Comparison of ENCODE assay signal across 2 worm cellular contexts in genomic region chrIV:6526522-6526921, ce11.
TF ChIP-seq lines count a peak whose summit lies in the region.

No protein-coding gene starts in this region.

TF ChIP-seq in whole organism, L4 larva, 104 proteins besides CTCF, POLR2A, EP300 and RAD21 (continues in another document):
- no peak for TF ChIP-seq zip-11 (GFP tag; IDR thresholded peaks at IDR 0.05; lab: Robert Waterston, UW)
- TF ChIP-seq F37D6.2 (tag; optimal IDR thresholded peaks at IDR 0.05; lab: Kevin White, UChicago), result no peak
- 0 out of 2 replicates have a peak, but pooled peaks have one; percentile 14 for TF ChIP-seq Y75B8A.6 (GFP tag; IDR thresholded peaks at IDR 0.05; lab: Robert Waterston, UW)
- TF ChIP-seq nhr-76 (tag; optimal IDR thresholded peaks at IDR 0.05; lab: Kevin White, UChicago), result no peak
- TF ChIP-seq ztf-11 (tag; optimal IDR thresholded peaks at IDR 0.05; lab: Kevin White, UChicago), result no peak
- no peak for TF ChIP-seq Y5F2A.4 (GFP tag; optimal IDR thresholded peaks at IDR 0.05; lab: Kevin White, UChicago)
- no peak for TF ChIP-seq sdz-12 (GFP tag; optimal IDR thresholded peaks at IDR 0.05; lab: Kevin White, UChicago)
- peak; percentile 71 for TF ChIP-seq F49E8.2 (tag; optimal IDR thresholded peaks at IDR 0.05; lab: Kevin White, UChicago; ENCODE audit: borderline replicate concordance)
- TF ChIP-seq F44E2.7 (GFP tag; IDR thresholded peaks at IDR 0.05; lab: Robert Waterston, UW), result no peak
- no peak for TF ChIP-seq jun-1 (tag; optimal IDR thresholded peaks at IDR 0.05; lab: Kevin White, UChicago)
- TF ChIP-seq ama-1 (optimal IDR thresholded peaks at IDR 0.05; lab: Kevin White, UChicago), result no peak
- TF ChIP-seq hmg-1.1 (GFP tag; IDR thresholded peaks at IDR 0.05; lab: Robert Waterston, UW), result no peak
- TF ChIP-seq fos-1 (tag; optimal IDR thresholded peaks at IDR 0.05; lab: Kevin White, UChicago), result no peak
- TF ChIP-seq nhr-237 (tag; optimal IDR thresholded peaks at IDR 0.05; lab: Kevin White, UChicago), result no peak
- no peak for TF ChIP-seq spr-1 (tag; optimal IDR thresholded peaks at IDR 0.05; lab: Kevin White, UChicago)
- no peak for TF ChIP-seq lin-1 (GFP tag; IDR thresholded peaks at IDR 0.05; lab: Robert Waterston, UW)
- no peak for TF ChIP-seq spr-3 (GFP tag; optimal IDR thresholded peaks at IDR 0.05; lab: Kevin White, UChicago)
- TF ChIP-seq T20F7.1 (GFP tag; optimal IDR thresholded peaks at IDR 0.05; lab: Kevin White, UChicago), result no peak
- no peak for TF ChIP-seq F26F4.8 (GFP tag; conservative IDR thresholded peaks at IDR 0.05; lab: Robert Waterston, UW)
- TF ChIP-seq dve-1 (tag; optimal IDR thresholded peaks at IDR 0.05; lab: Kevin White, UChicago; ENCODE audit: insufficient read depth), result no peak
- no peak for TF ChIP-seq rbr-2 (tag; optimal IDR thresholded peaks at IDR 0.05; lab: Kevin White, UChicago)
- TF ChIP-seq ces-1 (GFP tag; optimal IDR thresholded peaks at IDR 0.05; lab: Kevin White, UChicago), result no peak
- TF ChIP-seq attf-4 (tag; optimal IDR thresholded peaks at IDR 0.05; lab: Kevin White, UChicago), result no peak
- no peak for TF ChIP-seq mdt-29 (GFP tag; IDR thresholded peaks at IDR 0.05; lab: Robert Waterston, UW)
- TF ChIP-seq arid-1 (GFP tag; conservative IDR thresholded peaks at IDR 0.05; lab: Robert Waterston, UW), result peak; percentile 39; the same call in 1 of the 2 replicates
- no peak for TF ChIP-seq R02D3.7 (tag; optimal IDR thresholded peaks at IDR 0.05; lab: Kevin White, UChicago)
- TF ChIP-seq zip-2 (tag; optimal IDR thresholded peaks at IDR 0.05; lab: Kevin White, UChicago), result no peak
- TF ChIP-seq cey-2 (tag; optimal IDR thresholded peaks at IDR 0.05; lab: Kevin White, UChicago; ENCODE audit: borderline replicate concordance, insufficient read depth), result no peak
- TF ChIP-seq mes-2 (tag; optimal IDR thresholded peaks at IDR 0.05; lab: Kevin White, UChicago; ENCODE audit: poor library complexity, severe bottlenecking), result no peak
- no peak for TF ChIP-seq D1046.2 (GFP tag; IDR thresholded peaks at IDR 0.05; lab: Robert Waterston, UW)
- no peak for TF ChIP-seq nhr-42 (GFP tag; IDR thresholded peaks at IDR 0.05; lab: Robert Waterston, UW)
- no peak for TF ChIP-seq ceh-28 (tag; optimal IDR thresholded peaks at IDR 0.05; lab: Kevin White, UChicago)
- no peak for TF ChIP-seq lin-13 (GFP tag; optimal IDR thresholded peaks at IDR 0.05; lab: Kevin White, UChicago)
- TF ChIP-seq nhr-48 (tag; optimal IDR thresholded peaks at IDR 0.05; lab: Kevin White, UChicago), result no peak
- TF ChIP-seq tra-1 (GFP tag; IDR thresholded peaks at IDR 0.05; lab: Robert Waterston, UW), result no peak
- no peak for TF ChIP-seq zfp-2 (tag; optimal IDR thresholded peaks at IDR 0.05; lab: Kevin White, UChicago)
- no peak for TF ChIP-seq gei-8 (GFP tag; optimal IDR thresholded peaks at IDR 0.05; lab: Kevin White, UChicago)
- TF ChIP-seq unc-62 (GFP tag; optimal IDR thresholded peaks at IDR 0.05 in 1 of 2; lab: Kevin White, UChicago), result no peak
- TF ChIP-seq unc-62 (tag; optimal IDR thresholded peaks at IDR 0.05; lab: Kevin White, UChicago), result no peak
- TF ChIP-seq Y105C5A.15 (GFP tag; IDR thresholded peaks at IDR 0.05; lab: Robert Waterston, UW), result peak; percentile 41; the same call in 1 of the 2 replicates
- peak; percentile 59; the same call in 1 of the 2 replicates for TF ChIP-seq Y48G9A.11 (GFP tag; IDR thresholded peaks at IDR 0.05; lab: Robert Waterston, UW)
- TF ChIP-seq tag-97 (GFP tag; IDR thresholded peaks at IDR 0.05; lab: Robert Waterston, UW), result no peak
- no peak for TF ChIP-seq lin-29 (GFP tag; IDR thresholded peaks at IDR 0.05; lab: Robert Waterston, UW)
- TF ChIP-seq ztf-7 (tag; optimal IDR thresholded peaks at IDR 0.05; lab: Kevin White, UChicago), result no peak
- TF ChIP-seq ceh-82 (tag; optimal IDR thresholded peaks at IDR 0.05; lab: Kevin White, UChicago), result no peak
- no peak for TF ChIP-seq dmd-9 (GFP tag; IDR thresholded peaks at IDR 0.05; lab: Robert Waterston, UW)
- no peak for TF ChIP-seq ceh-62 (tag; optimal IDR thresholded peaks at IDR 0.05; lab: Kevin White, UChicago)

TF ChIP-seq in whole organism, young adult, 124 proteins besides CTCF, POLR2A, EP300 and RAD21 (continues in another document):
- TF ChIP-seq athp-1 (tag; optimal IDR thresholded peaks at IDR 0.05; lab: Kevin White, UChicago), result peak; percentile 76
- TF ChIP-seq ccch-3 (GFP tag; optimal IDR thresholded peaks at IDR 0.05; lab: Kevin White, UChicago), result no peak
- TF ChIP-seq ceh-40 (GFP tag; IDR thresholded peaks at IDR 0.05; lab: Robert Waterston, UW), result 0 out of 2 replicates have a peak, but pooled peaks have one; percentile 66
- peak in 1 of 2 experiments; percentile 44 for TF ChIP-seq rec-8 (tag; optimal IDR thresholded peaks at IDR 0.05; lab: Kevin White, UChicago)
- no peak for TF ChIP-seq sptf-2 (GFP tag; optimal IDR thresholded peaks at IDR 0.05; lab: Kevin White, UChicago)
- TF ChIP-seq ets-4 (GFP tag; optimal IDR thresholded peaks at IDR 0.05; lab: Kevin White, UChicago), result no peak
- TF ChIP-seq madf-6 (GFP tag; IDR thresholded peaks at IDR 0.05; lab: Robert Waterston, UW), result peak; percentile 74
- no peak for TF ChIP-seq mxl-1 (tag; optimal IDR thresholded peaks at IDR 0.05; lab: Kevin White, UChicago)
- peak; percentile 22 for TF ChIP-seq snpc-1.3 (tag; optimal IDR thresholded peaks at IDR 0.05; lab: Kevin White, UChicago; ENCODE audit: insufficient read depth)
- TF ChIP-seq tbx-9 (tag; optimal IDR thresholded peaks at IDR 0.05; lab: Kevin White, UChicago; ENCODE audit: borderline replicate concordance), result no peak
- peak; percentile 21 for TF ChIP-seq ceh-79 (tag; optimal IDR thresholded peaks at IDR 0.05; lab: Kevin White, UChicago)
- no peak for TF ChIP-seq F57C9.4 (tag; optimal IDR thresholded peaks at IDR 0.05; lab: Kevin White, UChicago)
- peak; percentile 4 for TF ChIP-seq die-1 (tag; optimal IDR thresholded peaks at IDR 0.05; lab: Kevin White, UChicago)
- TF ChIP-seq nhr-179 (tag; optimal IDR thresholded peaks at IDR 0.05; lab: Kevin White, UChicago), result no peak
- TF ChIP-seq F37B4.10 (GFP tag; IDR thresholded peaks at IDR 0.05; lab: Robert Waterston, UW), result no peak
- TF ChIP-seq madf-10 (tag; optimal IDR thresholded peaks at IDR 0.05; lab: Kevin White, UChicago), result no peak
- TF ChIP-seq attf-3 (GFP tag; conservative IDR thresholded peaks at IDR 0.05; lab: Robert Waterston, UW), result no peak
- no peak for TF ChIP-seq F10E7.11 (tag; optimal IDR thresholded peaks at IDR 0.05; lab: Kevin White, UChicago)
- peak; percentile 34; the same call in 1 of the 2 replicates for TF ChIP-seq hmg-1.2 (GFP tag; IDR thresholded peaks at IDR 0.05; lab: Robert Waterston, UW)
- TF ChIP-seq lin-26 (GFP tag; IDR thresholded peaks at IDR 0.05; lab: Robert Waterston, UW), result peak; percentile 65; the same call in 1 of the 2 replicates
- peak; percentile 12 for TF ChIP-seq him-1 (tag; optimal IDR thresholded peaks at IDR 0.05; lab: Kevin White, UChicago)
- TF ChIP-seq B0261.1 (tag; optimal IDR thresholded peaks at IDR 0.05; lab: Kevin White, UChicago), result no peak
- TF ChIP-seq lir-1 (GFP tag; conservative IDR thresholded peaks at IDR 0.05; lab: Robert Waterston, UW), result no peak
- TF ChIP-seq Y53G8AR.9 (GFP tag; conservative IDR thresholded peaks at IDR 0.05; lab: Robert Waterston, UW), result peak; percentile 87
- peak; percentile 47; the same call in 1 of the 2 replicates for TF ChIP-seq D2030.7 (GFP tag; IDR thresholded peaks at IDR 0.05; lab: Robert Waterston, UW)
- TF ChIP-seq unc-130 (GFP tag; optimal IDR thresholded peaks at IDR 0.05; lab: Kevin White, UChicago), result peak; percentile 59
- no peak for TF ChIP-seq nhr-80 (tag; optimal IDR thresholded peaks at IDR 0.05; lab: Kevin White, UChicago)
- TF ChIP-seq lsl-1 (GFP tag; optimal IDR thresholded peaks at IDR 0.05; lab: Kevin White, UChicago), result peak; percentile 8
- TF ChIP-seq hlh-12 (tag; optimal IDR thresholded peaks at IDR 0.05; lab: Kevin White, UChicago), result no peak
- no peak for TF ChIP-seq Y67H2A.10 (GFP tag; conservative IDR thresholded peaks at IDR 0.05; lab: Robert Waterston, UW)
- TF ChIP-seq sdz-38 (tag; optimal IDR thresholded peaks at IDR 0.05; lab: Kevin White, UChicago), result no peak
- TF ChIP-seq C17E4.6 (GFP tag; IDR thresholded peaks at IDR 0.05; lab: Robert Waterston, UW), result no peak
- no peak for TF ChIP-seq bed-1 (GFP tag; IDR thresholded peaks at IDR 0.05; lab: Robert Waterston, UW)
- TF ChIP-seq egl-18 (GFP tag; IDR thresholded peaks at IDR 0.05; lab: Robert Waterston, UW), result no peak
- TF ChIP-seq F49E8.2 (tag; optimal IDR thresholded peaks at IDR 0.05; lab: Kevin White, UChicago; ENCODE audit: insufficient read depth), result peak; percentile 78
- TF ChIP-seq T07F8.4 (tag; optimal IDR thresholded peaks at IDR 0.05; lab: Kevin White, UChicago), result no peak
- no peak for TF ChIP-seq madf-8 (GFP tag; conservative IDR thresholded peaks at IDR 0.05; lab: Robert Waterston, UW)
- peak; percentile 52 for TF ChIP-seq fkh-3 (tag; optimal IDR thresholded peaks at IDR 0.05; lab: Kevin White, UChicago)
- peak; percentile 59 for TF ChIP-seq ceh-100 (GFP tag; IDR thresholded peaks at IDR 0.05; lab: Robert Waterston, UW)
- TF ChIP-seq sea-2 (GFP tag; IDR thresholded peaks at IDR 0.05; lab: Robert Waterston, UW), result no peak
- TF ChIP-seq F57A8.1 (GFP tag; optimal IDR thresholded peaks at IDR 0.05; lab: Kevin White, UChicago), result no peak
- TF ChIP-seq mel-28 (tag; optimal IDR thresholded peaks at IDR 0.05; lab: Kevin White, UChicago; ENCODE audit: borderline replicate concordance), result no peak
- TF ChIP-seq aptf-2 (GFP tag; conservative IDR thresholded peaks at IDR 0.05; lab: Robert Waterston, UW), result no peak
- 0 out of 2 replicates have a peak, but pooled peaks have one; percentile 41 for TF ChIP-seq hmg-20 (GFP tag; IDR thresholded peaks at IDR 0.05; lab: Robert Waterston, UW)
- 0 out of 2 replicates have a peak, but pooled peaks have one; percentile 23 for TF ChIP-seq egl-44 (GFP tag; IDR thresholded peaks at IDR 0.05; lab: Robert Waterston, UW)
- TF ChIP-seq atf-7 (tag; optimal IDR thresholded peaks at IDR 0.05; lab: Kevin White, UChicago), result no peak
- TF ChIP-seq B0336.3 (GFP tag; IDR thresholded peaks at IDR 0.05; lab: Robert Waterston, UW), result peak; percentile 63; the same call in 1 of the 2 replicates
- peak; percentile 46 for TF ChIP-seq tbp1 (GFP tag; optimal IDR thresholded peaks at IDR 0.05; lab: Kevin White, UChicago)
- TF ChIP-seq rcor-1 (GFP tag; IDR thresholded peaks at IDR 0.05; lab: Robert Waterston, UW), result peak; percentile 57; the same call in 1 of the 2 replicates
- no peak for TF ChIP-seq pha-4 (tag; optimal IDR thresholded peaks at IDR 0.05; lab: Kevin White, UChicago)
- no peak for TF ChIP-seq chd-7 (tag; optimal IDR thresholded peaks at IDR 0.05; lab: Kevin White, UChicago)
- TF ChIP-seq ekl-4 (GFP tag; IDR thresholded peaks at IDR 0.05; lab: Robert Waterston, UW), result peak; percentile 88

Comparison
In these comparisons a context has a peak if more than half of its experiments do, and no peak if none do; other contexts are left out.
1. Of the 7 proteins assayed by ChIP-seq in both whole organism, young adult and whole organism, L4 larva: peak only in whole organism, young adult: snpc-4 and unc-130; only in whole organism, L4 larva: none; in both: F49E8.2; in neither: 2; mixed calls (peak in some experiments, not most) for 2.